Worm (Caenorhabditis elegans): ENCODE measurements around the gene hyls-1.

The hyls-1 gene

DNA sequence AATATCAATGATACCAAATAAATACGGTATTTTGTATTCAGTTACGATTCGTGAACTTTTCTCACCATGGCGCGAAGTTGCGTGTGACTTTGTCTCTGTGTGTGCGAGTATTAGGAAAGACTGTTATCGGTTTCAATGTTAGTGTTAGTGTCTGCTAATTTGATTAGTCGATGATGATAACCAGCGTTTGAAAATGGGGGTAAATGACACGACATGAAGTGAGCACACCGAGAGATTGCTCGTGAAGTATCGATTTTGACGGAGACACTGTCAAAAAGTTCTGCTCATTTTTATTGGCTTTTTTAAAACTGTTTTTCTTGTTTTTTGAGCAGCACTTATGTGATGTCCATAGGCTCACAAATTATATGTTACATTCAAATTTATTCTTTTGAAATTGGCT, 38.8 kb upstream of the hyls-1 start (continued):
- peak; percentile 63 for TF ChIP-seq pqm-1 (tag; optimal IDR thresholded peaks at IDR 0.05)
- TF ChIP-seq Y105C5A.15 (GFP tag; IDR thresholded peaks at IDR 0.05), result no peak
- TF ChIP-seq F10B5.3 (tag; optimal IDR thresholded peaks at IDR 0.05), result peak; percentile 38
- TF ChIP-seq lim-7 (GFP tag; IDR thresholded peaks at IDR 0.05), result no peak
- peak in 1 of 2 experiments; percentile 38 for TF ChIP-seq daf-16 (GFP tag; optimal IDR thresholded peaks at IDR 0.05)
- peak; percentile 46 for TF ChIP-seq daf-16 (tag; optimal IDR thresholded peaks at IDR 0.05)
- no peak for TF ChIP-seq mxl-3 (GFP tag; optimal IDR thresholded peaks at IDR 0.05)
- peak; percentile 51; the same call in 1 of the 2 replicates for TF ChIP-seq lin-38 (GFP tag; IDR thresholded peaks at IDR 0.05)
- TF ChIP-seq unc-130 (GFP tag; optimal IDR thresholded peaks at IDR 0.05), result peak; percentile 2
- TF ChIP-seq ctbp-1 (GFP tag; IDR thresholded peaks at IDR 0.05), result no peak
- 0 out of 2 replicates have a peak, but pooled peaks have one; percentile 10 for TF ChIP-seq nhr-42 (GFP tag; IDR thresholded peaks at IDR 0.05)
- no peak for TF ChIP-seq ceh-82 (tag; optimal IDR thresholded peaks at IDR 0.05)
- peak; percentile 58 for TF ChIP-seq php-3 (GFP tag; IDR thresholded peaks at IDR 0.05)
- TF ChIP-seq mdl-1 (tag; optimal IDR thresholded peaks at IDR 0.05), result peak in 1 of 2 experiments; percentile 21
- peak; percentile 63 for TF ChIP-seq nhr-102 (tag; optimal IDR thresholded peaks at IDR 0.05)
- no peak for TF ChIP-seq zfp-3 (GFP tag; conservative IDR thresholded peaks at IDR 0.05)
- peak; percentile 86 for TF ChIP-seq nhr-28 (tag; optimal IDR thresholded peaks at IDR 0.05)
- TF ChIP-seq nhr-111 (GFP tag; optimal IDR thresholded peaks at IDR 0.05), result no peak
- no peak for TF ChIP-seq ceh-20 (GFP tag; IDR thresholded peaks at IDR 0.05)
- TF ChIP-seq zag-1 (tag; optimal IDR thresholded peaks at IDR 0.05), result no peak
- peak; percentile 71 for TF ChIP-seq hlh-11 (tag; optimal IDR thresholded peaks at IDR 0.05)
- TF ChIP-seq pha-4 (GFP tag; IDR thresholded peaks at IDR 0.05), result no peak; the same call in 1 of the 2 replicates
- no peak for TF ChIP-seq pha-4 (tag; optimal IDR thresholded peaks at IDR 0.05)
- TF ChIP-seq ama-1 (optimal IDR thresholded peaks at IDR 0.05), result peak; percentile 83
- TF ChIP-seq daf-19 (GFP tag; conservative IDR thresholded peaks at IDR 0.05), result no peak
- peak; percentile 5 for TF ChIP-seq sdz-12 (GFP tag; optimal IDR thresholded peaks at IDR 0.05)
- TF ChIP-seq lsy-2 (tag; optimal IDR thresholded peaks at IDR 0.05), result peak in 1 of 2 experiments; percentile 21
- TF ChIP-seq mes-2 (tag; optimal IDR thresholded peaks at IDR 0.05; ENCODE audit: poor library complexity, severe bottlenecking), result peak; percentile 34
- TF ChIP-seq jun-1 (tag; optimal IDR thresholded peaks at IDR 0.05), result no peak
- no peak for TF ChIP-seq nhr-6 (tag; optimal IDR thresholded peaks at IDR 0.05)
- TF ChIP-seq lin-15B (tag; optimal IDR thresholded peaks at IDR 0.05), result no peak
- peak; percentile 74 for TF ChIP-seq lin-13 (GFP tag; optimal IDR thresholded peaks at IDR 0.05)
- no peak for TF ChIP-seq ceh-44 (GFP tag; IDR thresholded peaks at IDR 0.05)
- 0 out of 2 replicates have a peak, but pooled peaks have one; percentile 45 for TF ChIP-seq nhr-41 (GFP tag; IDR thresholded peaks at IDR 0.05)
- TF ChIP-seq Y48G9A.11 (GFP tag; IDR thresholded peaks at IDR 0.05), result peak; percentile 48
- TF ChIP-seq unc-62 (GFP tag; optimal IDR thresholded peaks at IDR 0.05 in 1 of 2), result peak in 1 of 2 experiments; percentile 72
- TF ChIP-seq unc-62 (tag; optimal IDR thresholded peaks at IDR 0.05), result no peak
- no peak for TF ChIP-seq hif-1 (tag; optimal IDR thresholded peaks at IDR 0.05)
- no peak for TF ChIP-seq spr-3 (GFP tag; optimal IDR thresholded peaks at IDR 0.05)
- TF ChIP-seq snpc-4 (tag; optimal IDR thresholded peaks at IDR 0.05), result no peak
- no peak for TF ChIP-seq rbr-2 (tag; optimal IDR thresholded peaks at IDR 0.05)
- no peak for TF ChIP-seq egl-27 (tag; optimal IDR thresholded peaks at IDR 0.05)
- peak; percentile 57 for TF ChIP-seq duxl-1 (tag; optimal IDR thresholded peaks at IDR 0.05; ENCODE audit: poor library complexity)

DNA sequence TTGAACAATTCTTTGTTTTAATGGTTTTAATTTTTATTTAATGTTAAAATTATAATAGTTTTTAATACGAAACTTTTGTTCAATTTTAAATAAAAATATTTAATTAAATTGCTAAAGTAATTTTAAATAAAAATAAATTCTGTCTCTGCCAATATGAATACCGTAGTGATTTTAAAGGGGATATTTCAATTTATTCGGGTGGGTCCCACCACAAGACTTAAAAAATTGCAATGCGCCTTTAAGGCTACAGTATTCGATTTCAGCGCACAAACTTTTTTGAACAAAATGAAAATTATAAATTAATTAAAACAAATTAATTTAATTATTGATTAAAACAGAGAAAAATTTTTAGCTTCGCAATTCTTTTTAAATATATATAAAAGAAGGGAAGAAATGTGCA, 38.1 kb upstream of the hyls-1 start:
- TF ChIP-seq F49E8.2 (tag; optimal IDR thresholded peaks at IDR 0.05; ENCODE audit: borderline replicate concordance) (peak; percentile 36), nhr-102 (tag; optimal IDR thresholded peaks at IDR 0.05) (no peak), snpc-1.2 (GFP tag; IDR thresholded peaks at IDR 0.05) (peak; percentile 53; the same call in 1 of the 2 replicates), dve-1 (tag; optimal IDR thresholded peaks at IDR 0.05; ENCODE audit: insufficient read depth) (no peak), pha-4 (GFP tag; IDR thresholded peaks at IDR 0.05) (no peak), pha-4 (tag; optimal IDR thresholded peaks at IDR 0.05) (no peak), fkh-10 (GFP tag; optimal IDR thresholded peaks at IDR 0.05) (no peak)
